Worm (Caenorhabditis elegans) whole organism, L4/young adult: ENCODE measurements around the gene tomm-70.
A peak's percentile ranks its signal among the peaks of the same experiment; 100 is the strongest.

Experiments
- W03F9.2 ChIP-seq: fragments of 150-350 bp; optimal IDR thresholded peaks from 2 replicates; lab custom pipeline; 2014; ENCODE audit warnings: missing biosample characterization, missing genetic modification characterization
- dao-5 ChIP-seq: sonication (generic microtip); optimal IDR thresholded peaks from 2 replicates; lab custom pipeline; 2016; ENCODE audit warnings: missing genotype, missing genetic modification characterization, moderate library complexity, missing compliant biosample characterization
- him-1 ChIP-seq: sonication (generic microtip); optimal IDR thresholded peaks from 2 replicates; lab custom pipeline; 2016; ENCODE audit warnings: missing genotype, missing genetic modification reagents, missing genetic modification characterization, missing compliant biosample characterization

The tomm-70 gene

ce11 chrIII:8754682-8755081 is at the start of gene tomm-70:
Gene tomm-70 (minus strand): TSS chrIII:8754750.
- TF ChIP-seq W03F9.2 (tag; lab: Kevin White, UChicago) (no peak), dao-5 (tag; lab: Kevin White, UChicago) (no peak), him-1 (tag; lab: Kevin White, UChicago) (no peak)

DNA sequence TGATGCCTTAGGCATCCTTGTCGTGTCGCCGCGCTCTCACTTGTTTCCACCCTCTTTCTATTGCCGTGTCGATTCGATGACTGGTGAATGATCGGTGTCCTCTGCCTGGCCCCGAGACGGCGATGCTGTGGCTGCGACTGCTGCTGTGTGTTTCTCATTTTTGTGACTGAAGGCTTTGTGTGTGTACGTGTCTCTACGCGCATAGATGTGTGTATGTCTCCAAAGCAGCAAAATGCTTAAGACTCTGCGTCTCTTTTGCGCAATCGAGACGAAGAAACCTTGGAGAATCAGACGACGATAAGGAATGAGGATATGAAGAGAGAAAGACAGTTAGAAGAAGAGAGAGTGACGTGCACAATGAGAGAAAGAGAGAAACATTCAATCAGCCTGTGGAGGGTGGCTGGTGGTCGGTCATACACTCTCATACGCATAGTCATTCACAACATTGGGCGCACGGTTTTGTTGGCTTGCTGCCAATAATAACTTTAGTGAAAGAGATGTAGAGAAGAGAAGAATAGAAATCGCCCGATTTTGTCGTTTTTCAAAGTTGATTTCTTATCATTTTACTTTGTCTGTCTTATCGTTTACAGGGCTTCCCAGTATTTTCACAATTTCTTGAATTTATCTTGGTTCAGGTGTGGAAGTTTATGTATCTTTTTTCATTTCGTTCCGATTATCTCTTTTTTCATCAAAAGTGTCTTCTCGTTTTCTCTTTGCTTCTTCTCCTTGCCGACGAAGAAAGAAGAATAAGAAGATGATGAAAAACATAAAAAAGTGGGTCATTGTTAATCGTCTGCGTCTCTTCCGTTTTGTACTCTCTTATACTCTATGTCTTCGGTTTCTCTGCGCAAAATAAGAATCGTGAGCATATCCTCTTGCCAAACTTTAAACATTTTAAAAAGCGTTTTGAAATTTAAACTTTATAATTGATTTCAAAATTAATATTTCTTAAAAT is 47.6 kb upstream of the tomm-70 start:
- TF ChIP-seq dao-5 (tag; lab: Kevin White, UChicago) (peak; percentile 55), him-1 (tag; lab: Kevin White, UChicago) (peak; percentile 56), W03F9.2 (tag; lab: Kevin White, UChicago) (peak; percentile 66)

DNA sequence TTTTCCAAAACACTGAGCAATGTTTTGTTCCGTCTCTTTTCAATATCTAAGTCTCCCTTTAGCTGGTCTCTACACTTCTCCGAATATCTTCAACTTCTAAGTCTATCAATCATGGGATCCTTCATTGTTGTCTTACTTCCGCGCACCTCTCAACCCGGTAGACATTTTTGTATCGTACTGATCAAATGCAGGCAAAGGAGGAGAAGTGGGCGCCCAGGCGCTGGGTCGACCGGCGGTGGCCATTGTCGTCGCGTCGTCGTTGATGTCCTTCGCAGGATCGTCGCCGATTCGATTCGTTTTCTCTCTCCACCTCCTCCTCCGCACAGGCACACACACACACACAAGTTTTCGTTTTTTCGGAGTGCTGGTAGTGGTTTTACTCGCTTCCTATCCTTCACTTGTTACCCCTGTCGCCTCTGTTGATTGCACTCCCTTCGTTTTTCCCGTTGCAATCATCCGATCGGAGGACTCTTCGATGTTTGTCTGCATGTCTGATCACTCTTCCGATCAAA is 46.9 kb upstream of the tomm-70 start:
- TF ChIP-seq W03F9.2 (tag; lab: Kevin White, UChicago) (no peak), him-1 (tag; lab: Kevin White, UChicago) (no peak), dao-5 (tag; lab: Kevin White, UChicago) (no peak)

DNA sequence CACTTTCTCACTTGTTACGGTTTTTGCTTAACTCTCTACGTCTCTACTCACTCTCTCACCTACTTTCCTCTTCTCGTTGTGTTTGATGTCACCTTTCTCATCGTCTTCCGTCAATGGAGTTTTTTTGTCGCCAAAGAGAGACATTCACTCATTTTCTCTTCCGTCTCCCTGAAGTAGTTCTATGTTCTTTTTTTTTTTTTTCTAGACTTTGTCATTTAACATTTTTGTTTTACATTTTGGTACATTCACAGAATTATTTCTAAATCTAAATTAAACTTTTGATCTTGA is 46.2 kb upstream of the tomm-70 start:
- TF ChIP-seq him-1 (tag; lab: Kevin White, UChicago), result no peak

DNA sequence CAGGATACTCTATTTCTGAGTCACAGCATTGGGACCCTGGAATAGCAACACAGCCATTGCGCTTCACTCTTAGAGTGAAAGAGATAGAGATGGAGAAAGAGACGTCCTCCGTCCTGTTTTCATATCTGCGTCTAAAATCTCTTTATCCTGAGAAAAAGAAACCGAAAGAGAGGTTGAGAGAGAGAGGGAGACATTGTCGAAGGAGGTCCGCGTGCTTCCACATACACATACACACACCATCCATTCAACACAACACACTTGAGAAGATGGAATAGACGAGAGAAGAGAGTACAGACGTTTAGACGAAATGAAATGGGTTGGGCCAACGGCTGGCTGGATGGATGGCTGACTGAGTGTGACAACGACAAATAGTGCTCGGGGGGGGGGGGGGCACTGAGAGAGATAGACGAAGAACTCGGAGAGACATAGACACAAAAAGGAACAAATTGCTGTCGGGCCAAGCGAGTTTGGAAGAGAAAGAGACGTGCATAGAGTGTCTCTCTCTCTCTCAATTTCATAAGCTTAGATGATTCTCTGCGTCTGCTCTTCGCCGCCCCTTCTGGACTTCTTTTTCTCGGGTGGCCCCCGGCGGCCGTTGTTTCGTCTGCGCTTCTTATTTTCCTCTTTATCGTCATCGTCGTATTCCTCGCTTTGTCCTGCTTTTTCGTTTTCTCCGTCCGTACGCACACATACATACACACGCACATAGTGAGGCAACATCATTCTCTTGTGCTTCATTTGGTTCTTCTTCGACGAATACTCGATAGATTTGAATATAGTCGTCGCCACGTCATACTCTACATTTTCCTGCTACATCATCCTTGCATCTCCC is 45.6 kb upstream of the tomm-70 start, which contains the start of gene F54F2.6:
TSS of gene F54F2.6 (minus strand) at position 738 of the 832 bp plus-strand sequence.
- TF ChIP-seq W03F9.2 (tag; lab: Kevin White, UChicago), result peak; percentile 65
- TF ChIP-seq him-1 (tag; lab: Kevin White, UChicago), result peak; percentile 88
- TF ChIP-seq dao-5 (tag; lab: Kevin White, UChicago), result no peak

ce11 chrIII:8797211-8797733 is 42.7 kb upstream of the tomm-70 start:
- peak; percentile 75 for TF ChIP-seq W03F9.2 (tag; lab: Kevin White, UChicago)
- TF ChIP-seq him-1 (tag; lab: Kevin White, UChicago), result peak; percentile 77
- no peak for TF ChIP-seq dao-5 (tag; lab: Kevin White, UChicago)

DNA sequence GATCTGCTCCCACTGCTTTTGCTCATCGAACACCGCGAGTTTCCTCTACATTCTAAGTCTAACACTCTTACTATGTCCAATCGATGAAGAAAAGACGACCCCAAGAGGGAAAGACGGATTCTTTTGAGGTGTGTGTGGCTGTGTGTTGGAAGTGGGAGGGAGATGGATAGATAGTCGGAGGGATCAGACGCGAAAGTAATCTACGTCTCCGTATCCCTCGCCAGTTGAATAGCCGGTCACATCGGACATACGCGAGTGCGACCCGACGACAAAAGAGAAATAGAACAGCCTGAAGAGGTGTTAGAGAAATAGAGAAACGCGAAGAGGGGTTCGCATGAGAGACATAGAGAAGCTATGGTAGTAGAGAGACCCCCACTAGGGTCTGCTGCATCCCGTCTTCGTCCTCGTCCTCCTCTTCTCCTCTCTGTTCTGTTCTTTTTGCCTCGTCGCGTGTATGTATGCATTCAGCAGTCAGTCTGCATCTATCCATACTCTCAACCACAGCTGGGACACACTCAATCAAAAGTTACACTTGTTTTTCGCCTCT is 41.1 kb upstream of the tomm-70 start:
- TF ChIP-seq him-1 (tag; lab: Kevin White, UChicago), result peak; percentile 96
- TF ChIP-seq dao-5 (tag; lab: Kevin White, UChicago), result peak; percentile 46
- TF ChIP-seq W03F9.2 (tag; lab: Kevin White, UChicago), result peak; percentile 86

DNA sequence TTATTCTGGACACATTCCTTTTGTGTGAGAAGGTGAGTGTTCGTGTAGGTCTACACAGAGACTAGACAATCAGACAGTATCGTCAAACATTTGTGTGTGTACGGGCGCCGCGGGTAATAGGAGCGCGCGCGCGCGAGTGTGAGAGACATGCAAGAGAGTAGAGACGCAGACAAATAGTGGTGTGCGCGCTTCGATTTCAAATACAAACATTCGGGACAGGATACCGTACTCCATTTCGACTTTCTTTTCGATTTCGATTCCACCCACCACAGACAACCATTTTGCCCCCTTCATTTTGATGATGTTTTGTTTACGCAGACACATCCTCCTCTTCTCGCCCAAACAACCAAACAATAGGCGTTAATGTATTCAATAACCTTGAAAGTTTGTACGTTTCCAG is 40.2 kb upstream of the tomm-70 start:
- TF ChIP-seq dao-5 (tag; lab: Kevin White, UChicago), result no peak
- TF ChIP-seq W03F9.2 (tag; lab: Kevin White, UChicago), result no peak
- no peak for TF ChIP-seq him-1 (tag; lab: Kevin White, UChicago)

- TF ChIP-seq dao-5 (tag; lab: Kevin White, UChicago) (no peak), W03F9.2 (tag; lab: Kevin White, UChicago) (no peak), him-1 (tag; lab: Kevin White, UChicago) (no peak)
Observed at ce11 chrIII:8792251-8792650, 37.7 kb upstream of the tomm-70 start, which contains the start of gene ztf-1. Gene ztf-1 (minus strand): TSS chrIII:8792351.

- TF ChIP-seq him-1 (tag; lab: Kevin White, UChicago), result no peak
- no peak for TF ChIP-seq dao-5 (tag; lab: Kevin White, UChicago)
- no peak for TF ChIP-seq W03F9.2 (tag; lab: Kevin White, UChicago)
Observed at ce11 chrIII:8791235-8791634, 36.7 kb upstream of the tomm-70 start, which contains the start of the genes zfp-1 and F54F2.14. Gene zfp-1 (plus strand): TSS chrIII:8791535. Gene F54F2.14 (plus strand): TSS chrIII:8791546.

ce11 chrIII:8788690-8789089 is 34.1 kb upstream of the tomm-70 start:
- TF ChIP-seq dao-5 (tag; lab: Kevin White, UChicago), result no peak
- peak; percentile 10 for TF ChIP-seq him-1 (tag; lab: Kevin White, UChicago)
- no peak for TF ChIP-seq W03F9.2 (tag; lab: Kevin White, UChicago)

- no peak for TF ChIP-seq him-1 (tag; lab: Kevin White, UChicago)
Observed at ce11 chrIII:8786077-8786476, 31.5 kb upstream of the tomm-70 start, which contains the start of gene K02D10.8. Gene K02D10.8 (plus strand): TSS chrIII:8786377.
